Fruit fly (Drosophila melanogaster): ENCODE results near the gene CG13250.

Gene CG13250

DNA sequence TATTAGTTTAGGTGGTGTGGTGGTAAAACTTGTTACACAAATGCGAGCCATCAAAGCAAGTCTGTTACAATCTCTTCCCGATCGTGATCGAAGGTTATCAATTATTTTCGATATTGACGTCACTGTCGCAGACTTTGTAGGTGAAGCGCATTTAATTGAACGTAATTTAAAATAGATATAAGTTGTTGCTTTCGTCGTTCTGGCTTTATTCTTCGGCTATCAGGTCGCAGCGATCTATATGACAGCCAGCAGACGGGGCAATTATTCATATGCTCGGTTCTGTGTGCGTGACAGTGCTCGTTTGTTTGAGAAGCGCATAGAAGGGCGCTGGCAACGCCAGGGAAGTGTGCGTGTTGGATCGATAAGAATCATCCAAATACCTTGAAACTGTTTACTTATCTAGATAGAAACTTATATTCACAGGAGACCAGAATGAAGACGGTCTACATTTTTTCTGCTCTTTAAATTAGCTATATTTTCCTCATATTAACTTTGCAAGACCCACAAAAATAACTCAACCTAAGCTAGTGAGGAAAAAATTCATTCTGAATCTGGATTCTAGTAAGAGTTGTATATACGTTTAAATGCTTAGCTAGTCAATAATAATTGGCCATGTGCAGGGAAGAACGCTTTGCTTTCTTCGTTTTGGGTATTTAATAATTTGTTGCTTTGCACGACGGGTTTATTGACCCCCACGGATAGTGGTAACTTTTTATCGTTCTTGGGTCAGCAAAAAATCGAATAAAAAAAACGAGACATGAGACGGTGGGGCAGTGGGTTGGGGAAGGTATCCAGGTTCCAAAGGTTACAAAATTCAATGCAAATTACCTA, 2.9 kb upstream of the CG13250 start:
- TF ChIP-seq CTCF (optimal IDR thresholded peaks at IDR 0.05) (no peak), CG8478 (optimal IDR thresholded peaks at IDR 0.05) (no peak)

DNA sequence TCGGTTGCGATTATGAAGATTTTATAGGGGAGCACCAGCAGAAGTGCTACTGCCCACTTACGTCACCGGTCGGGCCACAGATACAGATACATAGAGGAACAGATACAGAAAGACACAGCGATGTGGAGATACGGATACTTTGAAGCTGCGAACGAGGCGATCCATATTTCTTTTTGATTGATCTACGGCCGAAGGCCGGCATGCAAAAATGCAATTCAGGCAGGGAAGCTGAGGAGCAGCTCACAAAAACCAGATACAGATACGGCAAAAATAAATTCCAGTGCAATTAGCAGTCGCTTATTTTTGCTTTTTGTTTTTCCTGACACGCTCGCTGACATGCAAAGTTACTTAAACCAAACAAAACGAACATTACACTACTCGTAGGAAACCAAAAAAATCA, 2.3 kb upstream of the CG13250 start:
- TF ChIP-seq CG8478 (optimal IDR thresholded peaks at IDR 0.05): no peak
- TF ChIP-seq CTCF (optimal IDR thresholded peaks at IDR 0.05): no peak

- TF ChIP-seq CG8478 (optimal IDR thresholded peaks at IDR 0.05) (no peak), CTCF (optimal IDR thresholded peaks at IDR 0.05) (no peak)
Observed at dm6 chr3L:20536919-20537318, 3.4 kb downstream of the CG13250 start.

DNA sequence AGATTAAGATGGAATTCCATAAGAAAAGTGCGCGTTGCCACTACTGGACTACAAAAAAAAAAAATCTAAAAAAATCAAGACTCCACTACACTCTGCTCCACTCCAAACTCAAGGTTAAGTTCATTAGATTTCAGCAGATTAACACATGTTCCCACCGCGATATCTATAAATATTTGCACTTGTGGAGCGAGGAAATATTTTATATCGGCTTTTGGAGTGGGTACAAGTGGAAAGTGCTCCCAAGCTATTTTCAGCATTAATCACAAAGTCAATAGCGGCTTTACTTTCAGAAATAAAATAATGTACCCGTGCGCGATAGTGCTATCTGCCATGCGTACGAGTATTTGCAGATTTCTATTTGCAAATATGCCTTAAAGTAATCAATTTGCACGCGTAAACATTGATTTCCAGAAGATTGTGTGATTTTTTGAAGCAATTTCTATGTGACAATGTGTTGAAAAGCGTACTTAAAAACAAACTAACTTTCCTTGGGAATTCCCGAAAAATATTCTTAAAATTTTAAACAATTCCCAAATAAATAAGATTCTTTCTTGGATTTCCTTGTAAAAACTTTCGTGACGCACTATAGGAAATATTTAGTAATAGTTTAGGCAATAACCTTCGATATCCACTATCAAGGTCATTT, 4.3 kb downstream of the CG13250 start:
- no peak for TF ChIP-seq CTCF (optimal IDR thresholded peaks at IDR 0.05)
- no peak for TF ChIP-seq CG8478 (optimal IDR thresholded peaks at IDR 0.05)

DNA sequence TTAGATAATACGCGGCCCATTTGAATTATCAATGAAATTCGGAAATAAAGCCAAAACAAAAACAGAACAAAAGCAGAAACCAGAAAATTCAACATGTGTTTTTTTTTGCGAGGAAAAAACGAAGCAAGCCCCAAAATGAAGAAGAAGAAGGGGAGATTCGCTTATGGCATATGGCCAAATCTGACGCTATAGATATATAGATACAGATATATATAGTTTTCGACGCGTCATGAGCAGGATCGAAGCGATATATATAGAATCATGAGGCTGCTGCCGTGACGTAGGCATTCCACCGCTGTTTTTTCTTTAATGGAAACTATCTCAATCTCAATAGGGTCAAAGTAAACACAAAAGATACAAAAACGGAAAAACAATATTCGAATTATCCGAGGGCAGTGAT, 4.9 kb downstream of the CG13250 start:
- no peak for TF ChIP-seq CTCF (optimal IDR thresholded peaks at IDR 0.05)
- TF ChIP-seq CG8478 (optimal IDR thresholded peaks at IDR 0.05): no peak

DNA sequence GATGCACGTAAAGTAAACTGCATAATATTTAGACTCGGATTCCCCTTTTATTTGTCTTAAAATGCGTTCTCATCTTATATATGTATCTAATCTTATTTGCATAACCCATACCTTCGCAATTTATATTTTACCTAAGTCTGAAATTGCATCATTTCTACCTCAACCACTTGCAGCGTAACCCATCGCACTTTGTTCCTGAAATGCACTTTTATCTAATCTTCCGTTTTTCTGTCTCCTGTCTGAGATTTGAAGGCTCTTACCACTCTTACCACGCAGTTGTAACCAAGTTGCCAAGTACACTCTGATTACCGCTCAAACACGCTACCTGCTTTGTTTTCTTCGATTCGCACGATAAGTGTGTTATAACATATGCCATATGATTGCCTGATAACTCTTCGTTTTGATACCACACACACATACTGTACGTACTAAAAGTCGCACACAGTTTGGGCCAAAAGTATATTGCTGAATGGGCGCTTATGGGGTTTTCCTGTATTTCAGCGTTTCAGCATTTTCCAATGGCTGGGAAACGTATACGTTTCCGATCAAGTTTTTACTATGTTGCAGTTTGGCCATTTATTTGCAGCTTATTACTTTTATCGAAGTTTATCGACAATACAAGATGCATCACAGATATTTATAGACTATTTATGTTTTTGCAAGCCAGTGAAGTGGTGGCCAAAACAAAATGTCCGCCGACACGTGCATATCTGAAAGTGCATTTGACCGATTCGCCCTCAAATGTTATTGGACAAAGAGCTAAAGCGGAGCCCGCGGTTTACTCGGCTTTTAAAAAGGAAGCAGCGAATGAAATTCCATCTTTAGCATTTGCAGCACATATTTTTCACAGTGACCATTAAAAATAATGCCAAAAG, 5.8 kb downstream of the CG13250 start:
- TF ChIP-seq CG8478 (optimal IDR thresholded peaks at IDR 0.05): no peak
- no peak for TF ChIP-seq CTCF (optimal IDR thresholded peaks at IDR 0.05)

dm6 chr3L:20540182-20540974, 6.9 kb downstream of the CG13250 start, which contains the start of gene Rcd2:
Gene Rcd2 (minus strand): TSS chr3L:20540417.
- TF ChIP-seq CTCF (optimal IDR thresholded peaks at IDR 0.05): no peak

DNA sequence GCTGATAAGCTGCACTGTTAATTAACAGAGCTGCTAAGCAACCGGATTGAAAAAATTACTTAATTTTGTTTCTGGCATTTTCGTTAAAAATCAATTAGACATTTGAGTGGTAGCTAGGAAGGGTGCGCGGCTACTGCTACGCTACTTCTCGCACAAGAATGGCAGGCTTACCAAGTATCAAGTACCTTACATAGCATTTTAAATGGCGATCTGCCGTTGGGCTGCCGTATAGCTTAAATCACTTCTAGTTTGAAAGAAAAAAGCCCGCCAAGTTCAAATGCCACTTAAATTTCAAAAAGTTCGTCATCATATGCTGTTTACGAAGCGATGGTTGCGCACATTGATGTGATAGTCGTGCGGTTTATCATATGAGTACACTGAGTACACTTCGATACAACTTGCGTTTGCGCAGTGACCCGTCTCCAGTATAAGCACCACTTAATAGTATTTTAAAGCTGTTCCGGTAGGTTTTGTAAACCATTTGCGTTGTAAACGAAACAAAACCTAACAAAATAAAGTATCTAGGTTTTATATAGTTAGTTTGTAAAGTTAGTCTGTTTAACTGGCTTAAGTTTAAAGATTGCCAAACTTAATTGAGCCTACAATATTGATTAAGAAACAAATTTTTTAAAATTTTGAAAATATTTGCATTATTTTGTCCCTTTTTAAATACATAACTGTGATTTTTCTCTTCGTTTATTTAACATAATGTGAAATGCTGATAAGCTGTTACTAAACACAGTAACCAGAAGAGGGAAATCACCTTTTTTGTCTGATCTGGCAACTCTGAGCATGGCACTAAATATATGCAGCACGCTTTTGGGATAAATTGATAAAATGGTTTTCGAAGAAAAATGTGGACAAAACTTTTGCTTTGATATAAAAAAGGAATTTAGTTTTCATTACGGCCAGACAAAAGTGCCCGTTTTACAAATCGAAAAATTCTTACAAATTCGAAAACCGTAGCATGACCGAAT, 7.8 kb downstream of the CG13250 start:
- TF ChIP-seq CTCF (optimal IDR thresholded peaks at IDR 0.05) (peak in 1 of 2 experiments; percentile 62), CG8478 (optimal IDR thresholded peaks at IDR 0.05) (no peak)

DNA sequence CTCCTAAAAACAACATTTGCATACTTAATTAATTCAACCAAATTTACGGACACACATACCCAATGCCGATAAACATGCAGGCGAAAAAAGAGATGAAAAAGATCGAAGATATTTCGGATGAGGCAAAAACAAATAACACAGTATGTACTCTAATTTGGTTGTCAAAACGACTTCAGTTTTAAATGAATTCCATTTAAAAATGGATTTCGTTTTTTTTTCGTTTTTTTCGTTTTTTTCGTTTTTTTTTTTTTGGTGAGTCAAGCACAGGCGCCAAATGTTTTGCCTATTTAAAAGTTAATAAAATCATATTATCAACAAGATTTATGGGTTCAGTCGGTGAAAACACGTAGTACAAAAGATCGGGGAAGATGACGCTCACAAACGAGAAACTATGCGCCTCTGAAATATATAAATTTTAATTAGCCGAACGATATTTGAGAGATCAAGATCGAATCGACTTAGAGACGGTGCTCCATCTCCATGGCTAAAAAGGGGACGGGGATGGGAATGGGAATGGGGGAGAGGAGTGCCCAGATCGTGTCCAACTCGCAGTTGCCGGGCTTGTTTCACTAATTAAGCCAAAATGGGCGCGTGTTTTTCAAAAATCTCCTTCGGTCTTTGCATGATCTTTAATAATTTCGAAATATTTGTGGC, 14.8 kb downstream of the CG13250 start:
- TF ChIP-seq CG8478 (optimal IDR thresholded peaks at IDR 0.05) (no peak), CTCF (optimal IDR thresholded peaks at IDR 0.05) (no peak)

DNA sequence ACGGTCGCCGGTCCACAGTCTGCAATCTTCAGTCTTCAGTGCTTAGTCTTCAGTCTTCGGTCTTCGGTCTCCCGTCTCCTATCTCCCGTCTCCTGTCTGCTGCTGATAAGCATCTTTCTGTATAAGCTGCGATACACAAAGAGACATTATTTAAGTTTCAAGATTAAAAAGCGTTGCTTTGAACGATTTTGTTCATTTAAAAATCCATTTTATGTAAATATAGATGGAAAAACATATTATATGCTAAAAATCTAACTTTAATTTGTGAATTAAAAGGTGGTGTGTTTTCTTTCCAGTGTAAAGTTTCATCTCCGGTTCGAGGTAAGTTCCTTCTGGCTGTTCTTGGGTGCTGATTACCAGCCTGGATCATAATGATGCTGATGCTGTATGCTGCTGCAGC, 15.8 kb downstream of the CG13250 start:
- TF ChIP-seq CTCF (optimal IDR thresholded peaks at IDR 0.05) (no peak), CG8478 (optimal IDR thresholded peaks at IDR 0.05) (no peak)

DNA sequence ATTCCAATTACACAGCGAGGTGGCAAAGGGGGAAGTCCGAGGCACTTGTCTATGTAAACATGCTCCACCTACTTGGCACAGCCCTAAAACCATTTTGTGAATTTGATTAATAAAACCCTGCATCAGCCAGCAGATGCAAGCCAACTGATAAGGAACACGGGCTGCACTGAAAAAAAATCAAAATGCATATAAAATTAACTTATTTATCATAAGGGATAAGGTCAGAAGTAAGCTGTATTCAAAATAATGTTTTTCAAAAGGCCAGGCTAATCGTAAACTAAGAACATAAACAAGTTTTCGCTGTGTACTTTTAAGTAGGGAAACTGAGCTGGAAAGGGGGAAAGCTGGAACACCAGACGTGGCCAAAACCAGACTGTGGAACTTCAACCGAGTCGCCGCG, 18.4 kb downstream of the CG13250 start:
- TF ChIP-seq CG8478 (optimal IDR thresholded peaks at IDR 0.05): no peak
- TF ChIP-seq CTCF (optimal IDR thresholded peaks at IDR 0.05): no peak

DNA sequence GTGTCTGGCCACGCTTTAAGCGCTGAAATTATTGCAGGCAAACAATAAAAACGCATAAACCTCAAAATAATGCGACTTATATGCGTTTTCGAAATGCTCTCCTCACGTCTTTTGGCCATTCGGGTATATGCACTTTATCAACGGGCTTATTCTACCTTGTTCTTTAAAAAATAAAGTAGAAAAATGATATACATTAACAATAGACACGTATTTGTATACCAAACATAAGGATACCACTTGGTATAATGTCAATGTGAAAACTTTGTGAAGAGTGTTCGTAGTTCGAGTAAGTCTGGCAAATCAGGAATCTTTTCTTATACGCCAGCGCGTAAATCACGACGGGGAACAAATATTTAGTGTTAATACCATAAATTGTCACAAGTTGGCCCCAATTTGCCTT, 22.9 kb downstream of the CG13250 start:
- TF ChIP-seq CG8478 (optimal IDR thresholded peaks at IDR 0.05): no peak
- TF ChIP-seq CTCF (optimal IDR thresholded peaks at IDR 0.05): no peak

- TF ChIP-seq CTCF (optimal IDR thresholded peaks at IDR 0.05) (no peak), CG8478 (optimal IDR thresholded peaks at IDR 0.05) (no peak)
Observed at dm6 chr3L:20557065-20557464, 23.6 kb downstream of the CG13250 start.

Data from S2 (cell line).